Worm (Caenorhabditis elegans): Measurements from ENCODE around the gene E02H9.13.

- TF ChIP-seq zag-1 (tag; optimal IDR thresholded peaks at IDR 0.05) (no peak), nhr-76 (tag; optimal IDR thresholded peaks at IDR 0.05) (no peak), unc-39 (tag; optimal IDR thresholded peaks at IDR 0.05) (no peak), dpl-1 (GFP tag; optimal IDR thresholded peaks at IDR 0.05) (no peak), lsy-2 (tag; optimal IDR thresholded peaks at IDR 0.05) (no peak), snpc-4 (tag; optimal IDR thresholded peaks at IDR 0.05) (no peak), ztf-7 (tag; optimal IDR thresholded peaks at IDR 0.05) (no peak), pha-4 (GFP tag; IDR thresholded peaks at IDR 0.05) (no peak), pha-4 (tag; optimal IDR thresholded peaks at IDR 0.05) (no peak), R02D3.7 (tag; optimal IDR thresholded peaks at IDR 0.05) (no peak), nhr-237 (tag; optimal IDR thresholded peaks at IDR 0.05) (no peak)
Observed at ce11 chrIII:2474781-2475180, 36.2 kb upstream of the E02H9.13 start.
